Fruit fly (Drosophila melanogaster) whole organism, embryonic: ENCODE data around the gene CG31174.
A peak's percentile ranks its signal among the peaks of the same experiment; 100 is the strongest.

Source experiments
- Antp ChIP-seq: fragments of 200-800 bp; sonication (Bioruptor generic); optimal IDR thresholded peaks from 3 replicates; lab custom pipeline; 2016; ENCODE audit warnings: missing biosample characterization, missing genetic modification characterization
- BtbVII ChIP-seq: fragments of 200-800 bp; sonication (Bioruptor generic); optimal IDR thresholded peaks from 3 replicates; lab custom pipeline; 2017; ENCODE audit warnings: missing biosample characterization, mild to moderate bottlenecking, missing genetic modification characterization
- CG10147 ChIP-seq: fragments of 200-800 bp; sonication (Bioruptor generic); optimal IDR thresholded peaks from 2 replicates; lab custom pipeline; 2019; ENCODE audit warnings: missing biosample characterization, mild to moderate bottlenecking, missing genetic modification characterization, moderate library complexity
- CG10654 ChIP-seq: fragments of 200-800 bp; sonication (Bioruptor generic); optimal IDR thresholded peaks from 2 replicates; lab custom pipeline; 2016; ENCODE audit warnings: missing biosample characterization, missing genetic modification characterization
- CG12071 ChIP-seq: fragments of 200-800 bp; sonication (Bioruptor generic); optimal IDR thresholded peaks from 3 replicates; lab custom pipeline; 2018; ENCODE audit warnings: missing biosample characterization, mild to moderate bottlenecking, missing genetic modification characterization
- CG12219 ChIP-seq: fragments of 200-800 bp; sonication (Bioruptor generic); optimal IDR thresholded peaks from 3 replicates; lab custom pipeline; 2018; ENCODE audit warnings: missing biosample characterization, mild to moderate bottlenecking, missing genetic modification characterization
- CG13775 ChIP-seq: fragments of 200-800 bp; sonication (Bioruptor generic); optimal IDR thresholded peaks from 3 replicates; lab custom pipeline; 2017; ENCODE audit warnings: missing biosample characterization, mild to moderate bottlenecking, missing genetic modification characterization
- CG14441 ChIP-seq: fragments of 200-800 bp; sonication (Bioruptor generic); IDR thresholded peaks from 2 replicates; pipeline ENCODE4 v1.3.6; 2022; ENCODE audit warnings: missing biosample characterization, missing genetic modification characterization
- CG14965 ChIP-seq: fragments of 200-800 bp; sonication (Bioruptor generic); optimal IDR thresholded peaks from 2 replicates; lab custom pipeline; 2016; ENCODE audit warnings: missing biosample characterization, missing genetic modification characterization, borderline replicate concordance
- CG18262 ChIP-seq: fragments of 200-800 bp; optimal IDR thresholded peaks from 3 replicates; lab custom pipeline; 2019; ENCODE audit warnings: missing biosample characterization, mild to moderate bottlenecking, missing genetic modification characterization, moderate library complexity
- CG2129 ChIP-seq: fragments of 200-800 bp; sonication (Bioruptor generic); IDR thresholded peaks from 2 replicates; pipeline ENCODE4 v1.3.6; 2022; ENCODE audit warnings: missing biosample characterization, missing genetic modification characterization; ENCODE audit not compliant: partially characterized antibody
- CG2889 ChIP-seq: fragments of 200-800 bp; sonication (Bioruptor generic); IDR thresholded peaks from 3 replicates; pipeline ENCODE4 v1.3.6; 2022; ENCODE audit warnings: missing biosample characterization, missing genetic modification characterization
- CG30020 ChIP-seq: fragments of 200-800 bp; optimal IDR thresholded peaks from 2 replicates; lab custom pipeline; 2019; ENCODE audit warnings: missing biosample characterization, mild to moderate bottlenecking, missing genetic modification characterization, moderate library complexity
- CG31224 ChIP-seq: fragments of 200-800 bp; sonication (Bioruptor generic); IDR thresholded peaks from 2 replicates; pipeline ENCODE4 v1.3.6; 2022; ENCODE audit warnings: missing biosample characterization, missing genetic modification characterization
- CG3163 ChIP-seq: fragments of 200-800 bp; sonication (Bioruptor generic); optimal IDR thresholded peaks from 3 replicates; lab custom pipeline; 2016; ENCODE audit warnings: missing biosample characterization, missing genetic modification characterization
- CG5245 ChIP-seq: fragments of 200-800 bp; sonication (Bioruptor generic); optimal IDR thresholded peaks from 3 replicates; lab custom pipeline; 2016; ENCODE audit warnings: missing biosample characterization, missing genetic modification characterization
- CG7987 ChIP-seq: fragments of 200-800 bp; sonication (Bioruptor generic); optimal IDR thresholded peaks from 2 replicates; lab custom pipeline; 2018; ENCODE audit warnings: missing biosample characterization, mild to moderate bottlenecking, missing genetic modification characterization, moderate library complexity
- CG8089 ChIP-seq: fragments of 200-800 bp; sonication (Bioruptor generic); optimal IDR thresholded peaks from 3 replicates; lab custom pipeline; 2016; ENCODE audit warnings: missing biosample characterization, missing genetic modification characterization
- CG8765 ChIP-seq: fragments of 200-800 bp; sonication (Bioruptor generic); IDR thresholded peaks from 2 replicates; pipeline ENCODE4 v1.3.6; 2022; ENCODE audit warnings: missing biosample characterization, missing genetic modification characterization
- CG9727 ChIP-seq: fragments of 200-800 bp; sonication (Bioruptor generic); optimal IDR thresholded peaks from 3 replicates; lab custom pipeline; 2017; ENCODE audit warnings: missing biosample characterization, mild to moderate bottlenecking, missing genetic modification characterization
- Dad ChIP-seq: fragments of 200-800 bp; sonication (Bioruptor generic); optimal IDR thresholded peaks from 3 replicates; lab custom pipeline; 2016; ENCODE audit warnings: missing biosample characterization, missing genetic modification characterization
- HLH3B ChIP-seq: fragments of 200-800 bp; sonication (Bioruptor generic); IDR thresholded peaks from 2 replicates; pipeline ENCODE4 v1.3.6; 2022; ENCODE audit warnings: missing biosample characterization, missing genetic modification characterization
- Hand ChIP-seq: fragments of 200-800 bp; sonication (Bioruptor generic); optimal IDR thresholded peaks from 2 replicates; lab custom pipeline; 2017; ENCODE audit warnings: mild to moderate bottlenecking, missing biosample characterization, missing genetic modification reagents, missing genetic modification characterization
- Nf-YB ChIP-seq: fragments of 200-800 bp; sonication (Bioruptor generic); optimal IDR thresholded peaks from 3 replicates; lab custom pipeline; 2019; ENCODE audit warnings: missing biosample characterization, mild to moderate bottlenecking, missing genetic modification characterization, moderate library complexity
- Rfx ChIP-seq: fragments of 200-800 bp; sonication (Bioruptor generic); IDR thresholded peaks from 2 replicates; pipeline ENCODE4 v1.3.6; 2022; ENCODE audit warnings: missing biosample characterization, missing genetic modification characterization
- Ssrp ChIP-seq: fragments of 200-800 bp; sonication (Bioruptor generic); optimal IDR thresholded peaks from 2 replicates; lab custom pipeline; 2018; ENCODE audit warnings: missing biosample characterization, mild to moderate bottlenecking, missing genetic modification characterization, moderate library complexity
- TFAM ChIP-seq: fragments of 200-800 bp; sonication (Bioruptor generic); optimal IDR thresholded peaks from 2 replicates; lab custom pipeline; 2017; ENCODE audit warnings: missing biosample characterization, missing genetic modification characterization, inconsistent platforms
- YL-1 ChIP-seq: fragments of 200-800 bp; sonication (Bioruptor generic); optimal IDR thresholded peaks from 3 replicates; lab custom pipeline; 2017; ENCODE audit warnings: missing biosample characterization, mild to moderate bottlenecking, missing genetic modification characterization
- btn ChIP-seq: fragments of 200-800 bp; sonication (Bioruptor generic); optimal IDR thresholded peaks from 2 replicates; lab custom pipeline; 2016; ENCODE audit warnings: missing biosample characterization, missing genetic modification characterization
- ems ChIP-seq: fragments of 200-800 bp; sonication (Bioruptor generic); optimal IDR thresholded peaks from 3 replicates; lab custom pipeline; 2016; ENCODE audit warnings: missing biosample characterization, missing genetic modification characterization
- gem ChIP-seq: fragments of 200-800 bp; sonication (Bioruptor generic); optimal IDR thresholded peaks from 2 replicates; lab custom pipeline; 2019; ENCODE audit warnings: missing biosample characterization, mild to moderate bottlenecking, missing genetic modification characterization, moderate library complexity
- grn ChIP-seq: fragments of 200-800 bp; sonication (Bioruptor generic); optimal IDR thresholded peaks from 3 replicates; lab custom pipeline; 2017; ENCODE audit warnings: missing biosample characterization, missing genetic modification characterization
- gsb-n ChIP-seq: fragments of 200-800 bp; sonication (Bioruptor generic); optimal IDR thresholded peaks from 3 replicates; lab custom pipeline; 2018; ENCODE audit warnings: missing biosample characterization, mild to moderate bottlenecking, missing genetic modification characterization
- hb ChIP-seq: fragments of 200-800 bp; sonication (Bioruptor generic); IDR thresholded peaks from 3 replicates; pipeline ENCODE4 v1.3.6; 2022; ENCODE audit warnings: missing biosample characterization, missing genetic modification characterization; ENCODE audit not compliant: partially characterized antibody
- jumu ChIP-seq: fragments of 200-800 bp; sonication (Bioruptor generic); optimal IDR thresholded peaks from 3 replicates; lab custom pipeline; 2016; ENCODE audit warnings: missing biosample characterization, missing genetic modification characterization
- kah ChIP-seq: fragments of 200-800 bp; sonication (Bioruptor generic); optimal IDR thresholded peaks from 2 replicates; lab custom pipeline; 2018; ENCODE audit warnings: missing biosample characterization, mild to moderate bottlenecking, missing genetic modification characterization
- knrl ChIP-seq: fragments of 200-800 bp; sonication (Bioruptor generic); IDR thresholded peaks from 3 replicates; pipeline ENCODE4 v1.3.6; 2022; ENCODE audit warnings: missing biosample characterization, missing genetic modification characterization; ENCODE audit not compliant: partially characterized antibody
- odd ChIP-seq: fragments of 200-800 bp; sonication (Bioruptor generic); optimal IDR thresholded peaks from 2 replicates; lab custom pipeline; 2017; ENCODE audit warnings: missing biosample characterization, mild to moderate bottlenecking, missing genetic modification characterization
- onecut ChIP-seq: fragments of 200-800 bp; sonication (Bioruptor generic); IDR thresholded peaks from 2 replicates; pipeline ENCODE4 v1.3.6; 2022; ENCODE audit warnings: missing biosample characterization, missing genetic modification characterization
- pan ChIP-seq, 4 experiments: fragments of >200 bp in 3 of 4; fragments of 200-800 bp in 1 of 4; sonication (Bioruptor generic) in 1 of 4; optimal IDR thresholded peaks in 3 of 4; IDR thresholded peaks in 1 of 4; 2 replicates each; pipeline versions ENCODE4 v1.3.6 to Lab custom; 2017 to 2022; ENCODE audit warnings: missing biosample characterization in 2 of 4, missing genetic modification characterization in 2 of 4, mixed read lengths in 1 of 4
- pfk ChIP-seq: fragments of 200-800 bp; sonication (Bioruptor generic); optimal IDR thresholded peaks from 2 replicates; lab custom pipeline; 2018; ENCODE audit warnings: missing biosample characterization, mild to moderate bottlenecking, missing genetic modification characterization, moderate library complexity
- pnt ChIP-seq: fragments of 200-800 bp; sonication (Bioruptor generic); optimal IDR thresholded peaks from 3 replicates; lab custom pipeline; 2016; ENCODE audit warnings: missing biosample characterization, missing genetic modification characterization
- pzg ChIP-seq: fragments of 200-800 bp; sonication (Bioruptor generic); optimal IDR thresholded peaks from 3 replicates; lab custom pipeline; 2018; ENCODE audit warnings: missing biosample characterization, mild to moderate bottlenecking, missing genetic modification characterization, moderate library complexity
- sisA ChIP-seq: fragments of 200-800 bp; sonication (Bioruptor generic); IDR thresholded peaks from 2 replicates; pipeline ENCODE4 v1.3.6; 2022; ENCODE audit warnings: missing biosample characterization, missing genetic modification characterization
- slp2 ChIP-seq: fragments of 200-800 bp; sonication (Bioruptor generic); optimal IDR thresholded peaks from 2 replicates; lab custom pipeline; 2016; ENCODE audit warnings: missing biosample characterization, missing genetic modification characterization
- so ChIP-seq: fragments of 200-800 bp; sonication (Bioruptor generic); IDR thresholded peaks from 3 replicates; pipeline ENCODE4 v1.3.6; 2022; ENCODE audit warnings: missing biosample characterization, missing genetic modification characterization
- sob ChIP-seq: fragments of 200-800 bp; sonication (Bioruptor generic); IDR thresholded peaks from 2 replicates; pipeline ENCODE4 v1.3.6; 2022; ENCODE audit warnings: missing biosample characterization, missing genetic modification characterization
- stwl ChIP-seq: fragments of 200-800 bp; sonication (Bioruptor generic); optimal IDR thresholded peaks from 3 replicates; lab custom pipeline; 2018; ENCODE audit warnings: missing biosample characterization, mild to moderate bottlenecking, missing genetic modification characterization, moderate library complexity
- sug ChIP-seq: fragments of 200-800 bp; optimal IDR thresholded peaks from 2 replicates; lab custom pipeline; 2019; ENCODE audit warnings: missing biosample characterization, mild to moderate bottlenecking, missing genetic modification characterization, moderate library complexity
- vvl ChIP-seq: fragments of 200-800 bp; sonication (Bioruptor generic); IDR thresholded peaks from 2 replicates; pipeline ENCODE4 v1.3.6; 2022; ENCODE audit warnings: missing biosample characterization, missing genetic modification characterization

Gene CG31174

DNA sequence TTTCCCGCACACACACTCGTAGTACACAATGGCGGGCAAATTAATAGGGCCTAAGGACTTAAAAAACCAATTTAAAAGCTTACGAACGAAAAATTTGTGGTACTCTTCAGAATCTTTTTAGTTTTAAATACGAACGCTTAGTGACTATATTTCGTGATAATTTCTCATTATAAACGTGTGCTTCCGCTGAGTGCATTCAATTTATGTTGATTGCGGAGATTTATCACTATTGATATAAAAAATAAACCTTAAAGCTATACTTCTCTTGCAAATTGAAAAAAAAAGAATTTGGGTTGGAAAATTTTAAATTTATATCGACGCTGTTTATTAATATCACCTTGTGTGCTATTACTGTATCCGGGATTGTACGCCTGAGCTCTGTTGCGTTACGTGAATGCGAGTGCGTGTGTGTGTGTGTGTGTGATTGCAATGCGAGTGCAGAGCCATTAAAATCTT is 20.3 kb downstream of the CG31174 start (continued):
- TF ChIP-seq Dad (GFP tag; lab: Kevin White, UChicago): peak; percentile 27
- TF ChIP-seq BtbVII (GFP tag; lab: Kevin White, UChicago): peak; percentile 45
- TF ChIP-seq gem (tag; lab: Kevin White, UChicago): peak; percentile 86
- peak; percentile 26 for TF ChIP-seq CG8089 (GFP tag; lab: Kevin White, UChicago)
- TF ChIP-seq hb (GFP tag; lab: Robert Waterston, UW): no peak
- TF ChIP-seq Rfx (GFP tag; lab: Robert Waterston, UW): no peak; the same call in 1 of the 2 replicates
- peak; percentile 52; the same call in 1 of the 2 replicates for TF ChIP-seq HLH3B (GFP tag; lab: Robert Waterston, UW)
- peak; percentile 29 for TF ChIP-seq CG10654 (GFP tag; lab: Kevin White, UChicago)
- no peak for TF ChIP-seq CG2889
- peak; percentile 37; the same call in 1 of the 2 replicates for TF ChIP-seq sob (GFP tag; lab: Robert Waterston, UW)
- peak; percentile 10 for TF ChIP-seq sug (tag; lab: Kevin White, UChicago)
- TF ChIP-seq jumu (GFP tag; lab: Kevin White, UChicago): peak; percentile 30
- TF ChIP-seq Antp (GFP tag; lab: Kevin White, UChicago): peak; percentile 61
- TF ChIP-seq Ssrp (tag; lab: Kevin White, UChicago): peak; percentile 73
- no peak for TF ChIP-seq YL-1 (GFP tag; lab: Kevin White, UChicago)
- no peak for TF ChIP-seq CG8765
- TF ChIP-seq Hand (GFP tag; lab: Kevin White, UChicago): no peak
- no peak for TF ChIP-seq vvl
- peak; percentile 64 for TF ChIP-seq CG10147
- no peak for TF ChIP-seq grn (GFP tag; lab: Kevin White, UChicago)
- peak; percentile 76 for TF ChIP-seq CG13775 (GFP tag; lab: Kevin White, UChicago)
- TF ChIP-seq CG31224 (GFP tag; lab: Robert Waterston, UW): no peak
- no peak for TF ChIP-seq CG3163 (GFP tag; lab: Kevin White, UChicago)
- TF ChIP-seq CG7987 (GFP tag; lab: Kevin White, UChicago): no peak
- peak; percentile 34 for TF ChIP-seq CG30020 (tag; lab: Kevin White, UChicago)
- TF ChIP-seq pfk (GFP tag; lab: Kevin White, UChicago): no peak
- TF ChIP-seq kah (GFP tag; lab: Kevin White, UChicago): peak; percentile 28
- peak; percentile 62 for TF ChIP-seq sisA (GFP tag; lab: Robert Waterston, UW)
- TF ChIP-seq TFAM (GFP tag; lab: Kevin White, UChicago): peak; percentile 49
- peak; percentile 49 for TF ChIP-seq slp2
- TF ChIP-seq gsb-n: peak; percentile 56
- TF ChIP-seq odd (GFP tag; lab: Kevin White, UChicago): peak; percentile 51
- TF ChIP-seq CG5245 (GFP tag; lab: Kevin White, UChicago): peak; percentile 46
- TF ChIP-seq Nf-YB (GFP tag; lab: Kevin White, UChicago): peak; percentile 58
- TF ChIP-seq CG2129 (GFP tag; lab: Robert Waterston, UW): no peak
- TF ChIP-seq stwl (tag; lab: Kevin White, UChicago): peak; percentile 7
- peak; percentile 91 for TF ChIP-seq CG18262 (tag; lab: Kevin White, UChicago)
- TF ChIP-seq CG14965 (GFP tag; lab: Kevin White, UChicago): peak; percentile 1
- peak; percentile 8 for TF ChIP-seq CG12071
- TF ChIP-seq CG14441: peak; percentile 46; the same call in 1 of the 2 replicates
- TF ChIP-seq btn (GFP tag; lab: Kevin White, UChicago): peak; percentile 9
- peak; percentile 34 for TF ChIP-seq CG12219 (GFP tag; lab: Kevin White, UChicago)
- no peak for TF ChIP-seq pan (optimal IDR thresholded peaks at IDR 0.05; lab: Kevin White, UChicago)
- peak in 1 of 2 experiments; percentile 35 for TF ChIP-seq pan (GFP tag; optimal IDR thresholded peaks at IDR 0.05 in 1 of 2, IDR thresholded peaks at IDR 0.05 in 1 of 2)
- TF ChIP-seq pzg (GFP tag; lab: Kevin White, UChicago): no peak
- no peak for TF ChIP-seq knrl
- TF ChIP-seq so (GFP tag; lab: Robert Waterston, UW): no peak
- peak; percentile 65 for TF ChIP-seq ems (GFP tag; lab: Kevin White, UChicago)
- TF ChIP-seq CG9727 (GFP tag; lab: Kevin White, UChicago): peak; percentile 92
- TF ChIP-seq onecut (GFP tag; lab: Robert Waterston, UW): 0 out of 2 replicates have a peak, but pooled peaks have one; percentile 33
- TF ChIP-seq pnt: peak; percentile 61
